Fruit fly (Drosophila melanogaster) Kc167 (cell line): ENCODE results near the gene Tom40.

ENCODE experiments used
- Myc ChIP-seq: fragments of >200 bp; optimal IDR thresholded peaks from 2 replicates; lab custom pipeline; 2017; ENCODE audit warnings: missing external identifiers
- Sin3A ChIP-seq: fragments of >200 bp; optimal IDR thresholded peaks from 2 replicates; lab custom pipeline; 2018; ENCODE audit warnings: missing external identifiers
- h ChIP-seq: fragments of >200 bp; optimal IDR thresholded peaks from 3 replicates; lab custom pipeline; 2018; ENCODE audit warnings: missing external identifiers
- insv ChIP-seq: fragments of >200 bp; optimal IDR thresholded peaks from 3 replicates; lab custom pipeline; 2018; ENCODE audit warnings: missing external identifiers
- psq ChIP-seq: fragments of >200 bp; optimal IDR thresholded peaks from 2 replicates; lab custom pipeline; 2017; ENCODE audit warnings: missing external identifiers
- ttk ChIP-seq: sonication (Bioruptor generic); optimal IDR thresholded peaks from 2 replicates; lab custom pipeline; 2017; ENCODE audit warnings: missing external identifiers

The Tom40 gene

dm6 chrX:7734131-7734930 lies 2.4 kb upstream of the Tom40 start, which contains the start of the genes Pdp and Rab39:
Pdp (minus strand) TSS chrX:7734651.
Rab39 (plus strand) TSS chrX:7734923.
- TF ChIP-seq psq (lab: Kevin White, UChicago), result peak; percentile 10
- no peak for TF ChIP-seq Myc (lab: Kevin White, UChicago)
- TF ChIP-seq ttk (lab: Kevin White, UChicago), result no peak
- TF ChIP-seq h (lab: Kevin White, UChicago), result no peak

DNA sequence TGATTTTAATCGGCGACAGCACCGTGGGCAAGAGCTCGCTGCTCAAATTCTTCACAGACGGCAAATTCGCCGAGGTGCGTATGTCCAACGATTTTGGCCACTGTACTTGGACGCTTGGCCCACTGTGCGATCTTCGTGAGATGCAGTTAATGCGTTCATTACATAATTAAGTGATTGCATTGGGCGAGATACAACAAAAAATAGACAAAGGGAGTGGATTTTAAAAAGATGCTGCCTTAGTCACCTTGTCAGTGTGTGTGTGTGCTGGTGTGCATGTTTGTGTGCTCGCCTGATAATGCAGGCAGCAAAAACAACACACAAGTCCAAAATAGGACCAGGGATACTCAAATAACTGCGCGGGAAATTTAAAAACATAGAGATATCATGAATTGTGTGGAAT lies 1.4 kb upstream of the Tom40 start:
- TF ChIP-seq h (lab: Kevin White, UChicago), result no peak
- no peak for TF ChIP-seq insv (lab: Kevin White, UChicago)
- TF ChIP-seq ttk (lab: Kevin White, UChicago), result no peak
- no peak for TF ChIP-seq Sin3A (lab: Kevin White, UChicago)
- TF ChIP-seq psq (lab: Kevin White, UChicago), result no peak
- TF ChIP-seq Myc (lab: Kevin White, UChicago), result no peak

dm6 chrX:7737156-7737771 lies 571 bp downstream of the Tom40 start:
- no peak for TF ChIP-seq Sin3A (lab: Kevin White, UChicago)
- no peak for TF ChIP-seq ttk (lab: Kevin White, UChicago)
- TF ChIP-seq insv (lab: Kevin White, UChicago), result no peak

DNA sequence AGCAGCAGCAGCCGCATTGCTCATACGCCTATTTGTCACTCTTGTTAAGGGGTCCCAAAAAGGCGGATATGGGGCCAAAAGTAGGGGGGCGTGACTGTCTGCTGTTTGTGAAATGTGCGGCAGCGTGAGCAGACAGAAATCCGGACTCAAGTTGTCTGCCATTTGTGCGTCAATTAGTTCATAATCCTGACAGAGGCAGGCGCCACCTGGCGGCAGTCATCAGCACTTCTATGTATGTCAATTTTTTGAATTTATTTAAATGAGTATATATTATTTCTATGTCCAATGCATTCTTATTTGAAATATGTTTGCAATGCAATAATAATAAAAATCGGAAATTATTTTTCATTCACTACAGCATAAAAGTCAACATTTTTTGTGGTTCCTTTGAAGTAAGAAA lies 7.3 kb downstream of the Tom40 start:
- TF ChIP-seq Sin3A (lab: Kevin White, UChicago), result no peak
- no peak for TF ChIP-seq Myc (lab: Kevin White, UChicago)
- TF ChIP-seq psq (lab: Kevin White, UChicago), result no peak
- TF ChIP-seq h (lab: Kevin White, UChicago), result no peak
- no peak for TF ChIP-seq ttk (lab: Kevin White, UChicago)
- no peak for TF ChIP-seq insv (lab: Kevin White, UChicago)

DNA sequence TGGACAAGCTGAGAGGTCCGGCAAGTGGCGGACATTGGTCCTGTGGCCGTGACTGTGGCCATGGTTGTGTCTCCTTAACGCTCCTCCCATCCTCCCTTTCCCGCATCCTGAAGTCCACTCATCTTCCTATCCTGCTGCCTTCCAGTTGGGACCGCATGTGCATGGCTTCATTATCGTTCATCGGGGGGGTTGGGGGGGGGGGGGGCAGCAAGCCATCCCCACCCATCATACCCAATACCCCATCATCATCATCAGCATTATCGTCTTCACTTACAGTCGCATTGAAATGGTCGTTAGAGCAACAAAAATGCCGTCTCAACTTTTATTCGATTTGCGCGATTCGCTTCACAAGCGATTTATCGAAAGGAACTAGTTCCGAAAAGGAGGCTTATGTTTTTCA lies 9.6 kb downstream of the Tom40 start:
- TF ChIP-seq psq (lab: Kevin White, UChicago) (no peak), insv (lab: Kevin White, UChicago) (no peak), ttk (lab: Kevin White, UChicago) (no peak), h (lab: Kevin White, UChicago) (no peak), Myc (lab: Kevin White, UChicago) (no peak), Sin3A (lab: Kevin White, UChicago) (no peak)

DNA sequence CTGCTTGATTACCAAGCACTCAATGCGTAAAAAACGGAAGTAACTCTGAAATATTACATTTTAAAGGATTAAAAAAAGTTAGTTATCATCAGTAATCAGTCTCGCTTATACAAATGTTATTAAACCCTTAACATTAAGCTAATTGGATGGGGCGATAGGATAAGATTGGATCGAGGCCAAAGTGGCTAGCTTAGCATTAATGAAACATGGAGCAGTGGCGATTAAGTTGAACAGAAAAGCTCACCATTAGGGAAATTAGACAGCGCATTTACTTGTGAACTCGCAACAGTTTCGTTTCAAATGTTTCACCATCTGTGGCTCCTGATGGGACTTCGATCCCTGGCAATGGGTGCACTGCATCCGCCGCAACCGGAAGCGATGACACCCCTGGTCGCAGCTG lies 28.0 kb downstream of the Tom40 start, which contains the start of gene Ir7a:
TSS of gene Ir7a (plus strand) at position 301 of the 400 bp plus-strand sequence.
- no peak for TF ChIP-seq insv (lab: Kevin White, UChicago)
- no peak for TF ChIP-seq psq (lab: Kevin White, UChicago)
- TF ChIP-seq h (lab: Kevin White, UChicago), result no peak
- no peak for TF ChIP-seq ttk (lab: Kevin White, UChicago)
- no peak for TF ChIP-seq Myc (lab: Kevin White, UChicago)
- no peak for TF ChIP-seq Sin3A (lab: Kevin White, UChicago)

dm6 chrX:7768147-7768787 lies 31.6 kb downstream of the Tom40 start, which contains the start of gene CG34338:
CG34338 (plus strand) TSS chrX:7768737.
- no peak for TF ChIP-seq insv (lab: Kevin White, UChicago)
- no peak for TF ChIP-seq Myc (lab: Kevin White, UChicago)
- no peak for TF ChIP-seq ttk (lab: Kevin White, UChicago)
- no peak for TF ChIP-seq Sin3A (lab: Kevin White, UChicago)
- TF ChIP-seq psq (lab: Kevin White, UChicago), result no peak
- TF ChIP-seq h (lab: Kevin White, UChicago), result no peak

- no peak for TF ChIP-seq insv (lab: Kevin White, UChicago)
- no peak for TF ChIP-seq ttk (lab: Kevin White, UChicago)
- no peak for TF ChIP-seq Sin3A (lab: Kevin White, UChicago)
Observed at dm6 chrX:7777905-7778304, 41.2 kb downstream of the Tom40 start, which contains the start of gene CG32718. CG32718 (plus strand) TSS chrX:7778205.
